Fruit fly (Drosophila melanogaster) whole organism, prepupa: ENCODE results near the gene rtp.

Source experiments
- CG10631 ChIP-seq: fragments of 200-800 bp; sonication (Bioruptor generic); optimal IDR thresholded peaks from 2 replicates; lab custom pipeline; 2016; ENCODE audit warnings: missing biosample characterization, missing genetic modification characterization
- CG10669 ChIP-seq: fragments of 200-800 bp; sonication (Bioruptor generic); optimal IDR thresholded peaks from 3 replicates; lab custom pipeline; 2018; ENCODE audit warnings: missing biosample characterization, mild to moderate bottlenecking, missing genetic modification characterization, moderate library complexity
- CG11762 ChIP-seq: fragments of 200-800 bp; sonication (Bioruptor generic); optimal IDR thresholded peaks from 3 replicates; lab custom pipeline; 2016; ENCODE audit warnings: missing biosample characterization, missing genetic modification characterization; ENCODE audit not compliant: insufficient read depth
- CG15336 ChIP-seq: fragments of 200-800 bp; sonication (Bioruptor generic); IDR thresholded peaks from 2 replicates; pipeline ENCODE4 v1.3.6; 2022; ENCODE audit warnings: missing biosample characterization, missing genetic modification characterization
- CG3032 ChIP-seq: fragments of 200-800 bp; optimal IDR thresholded peaks from 2 replicates; lab custom pipeline; 2019; ENCODE audit warnings: missing biosample characterization, mild to moderate bottlenecking, missing genetic modification characterization, moderate library complexity
- CG31627 ChIP-seq: fragments of 200-800 bp; sonication (Bioruptor generic); optimal IDR thresholded peaks from 3 replicates; lab custom pipeline; 2016; ENCODE audit warnings: missing biosample characterization, missing genetic modification characterization
- CG32006 ChIP-seq: fragments of 200-800 bp; sonication (Bioruptor generic); optimal IDR thresholded peaks from 3 replicates; lab custom pipeline; 2017; ENCODE audit warnings: missing biosample characterization, mild to moderate bottlenecking, missing genetic modification characterization
- CG4318 ChIP-seq: fragments of 200-800 bp; sonication (Bioruptor generic); optimal IDR thresholded peaks from 3 replicates; lab custom pipeline; 2017; ENCODE audit warnings: missing biosample characterization, mild to moderate bottlenecking, missing genetic modification characterization
- CG6792 ChIP-seq: fragments of 200-800 bp; sonication (Bioruptor generic); optimal IDR thresholded peaks from 3 replicates; lab custom pipeline; 2016; ENCODE audit warnings: missing biosample characterization, missing genetic modification characterization
- CG6808 ChIP-seq: fragments of 200-800 bp; sonication (Bioruptor generic); optimal IDR thresholded peaks from 3 replicates; lab custom pipeline; 2017; ENCODE audit warnings: missing biosample characterization, missing genetic modification characterization, mild to moderate bottlenecking, moderate library complexity, missing genetic modification reagents
- CG6854 ChIP-seq: fragments of 200-800 bp; sonication (Bioruptor generic); optimal IDR thresholded peaks from 2 replicates; lab custom pipeline; 2017; ENCODE audit warnings: missing biosample characterization, mild to moderate bottlenecking, missing genetic modification characterization
- CG8319 ChIP-seq: fragments of 200-800 bp; sonication (Bioruptor generic); optimal IDR thresholded peaks from 3 replicates; lab custom pipeline; 2016; ENCODE audit warnings: missing biosample characterization, missing genetic modification characterization
- Eip75B ChIP-seq: fragments of 200-800 bp; sonication (Bioruptor generic); optimal IDR thresholded peaks from 3 replicates; lab custom pipeline; 2016; ENCODE audit warnings: missing biosample characterization, missing genetic modification characterization
- Eip78C ChIP-seq: fragments of 200-800 bp; sonication (Bioruptor generic); peaks from one replicate; lab custom pipeline; 2016; ENCODE audit warnings: missing biosample characterization, missing genetic modification characterization
- Ets96B ChIP-seq: fragments of 200-800 bp; optimal IDR thresholded peaks from 2 replicates; lab custom pipeline; 2019; ENCODE audit warnings: missing biosample characterization, mild to moderate bottlenecking, missing genetic modification characterization, moderate library complexity
- Gug ChIP-seq: fragments of 200-800 bp; sonication (Bioruptor generic); IDR thresholded peaks from 2 replicates; pipeline ENCODE4 v1.3.6; 2022; ENCODE audit warnings: missing biosample characterization, missing genetic modification characterization
- Hr4 ChIP-seq: fragments of 200-800 bp; sonication (Bioruptor generic); optimal IDR thresholded peaks from 3 replicates; lab custom pipeline; 2016; ENCODE audit warnings: missing biosample characterization, missing genetic modification characterization
- Lpt ChIP-seq: fragments of 200-800 bp; sonication (Bioruptor generic); optimal IDR thresholded peaks from 3 replicates; lab custom pipeline; 2016; ENCODE audit warnings: missing biosample characterization, missing genetic modification characterization
- OdsH ChIP-seq: fragments of 200-800 bp; sonication (Bioruptor generic); optimal IDR thresholded peaks from 3 replicates; lab custom pipeline; 2016; ENCODE audit warnings: missing biosample characterization, missing genetic modification characterization
- Smox ChIP-seq: fragments of 200-800 bp; sonication (Bioruptor generic); optimal IDR thresholded peaks from 3 replicates; lab custom pipeline; 2016; ENCODE audit warnings: missing biosample characterization, missing genetic modification characterization
- Sox102F ChIP-seq: fragments of 200-800 bp; sonication (Bioruptor generic); optimal IDR thresholded peaks from 2 replicates; lab custom pipeline; 2016; ENCODE audit warnings: missing biosample characterization, mild to moderate bottlenecking, missing genetic modification characterization
- Sox14 ChIP-seq: fragments of 200-800 bp; sonication (Bioruptor generic); optimal IDR thresholded peaks from 3 replicates; lab custom pipeline; 2016; ENCODE audit warnings: missing biosample characterization, missing genetic modification characterization
- Sox15 ChIP-seq: fragments of 200-800 bp; sonication (Bioruptor generic); optimal IDR thresholded peaks from 3 replicates; lab custom pipeline; 2016; ENCODE audit warnings: missing biosample characterization, missing genetic modification characterization
- acj6 ChIP-seq: fragments of 200-800 bp; sonication (Bioruptor generic); optimal IDR thresholded peaks from 3 replicates; lab custom pipeline; 2016; ENCODE audit warnings: missing biosample characterization, missing genetic modification characterization
- cyc ChIP-seq: fragments of 200-800 bp; sonication (Bioruptor generic); optimal IDR thresholded peaks from 3 replicates; lab custom pipeline; 2016; ENCODE audit warnings: missing biosample characterization, missing genetic modification characterization
- dac ChIP-seq: fragments of 200-800 bp; sonication (Bioruptor generic); optimal IDR thresholded peaks from 2 replicates; lab custom pipeline; 2017; ENCODE audit warnings: missing biosample characterization, mild to moderate bottlenecking, missing genetic modification characterization
- dsx ChIP-seq: fragments of 200-800 bp; optimal IDR thresholded peaks from 3 replicates; lab custom pipeline; 2019; ENCODE audit warnings: missing biosample characterization, mild to moderate bottlenecking, missing genetic modification characterization, moderate library complexity; ENCODE audit not compliant: poor library complexity, severe bottlenecking
- esn ChIP-seq: fragments of 200-800 bp; sonication (Bioruptor generic); optimal IDR thresholded peaks from 2 replicates; lab custom pipeline; 2016; ENCODE audit warnings: missing biosample characterization, mild to moderate bottlenecking, missing genetic modification characterization, moderate library complexity
- fd59A ChIP-seq: fragments of 200-800 bp; sonication (Bioruptor generic); optimal IDR thresholded peaks from 2 replicates; lab custom pipeline; 2017; ENCODE audit warnings: missing biosample characterization, mild to moderate bottlenecking, missing genetic modification characterization, missing genetic modification reagents
- fkh ChIP-seq: fragments of 200-800 bp; sonication (Bioruptor generic); optimal IDR thresholded peaks from 3 replicates; lab custom pipeline; 2017; ENCODE audit warnings: missing biosample characterization, mild to moderate bottlenecking, missing genetic modification characterization, moderate library complexity
- net ChIP-seq: fragments of 200-800 bp; sonication (Bioruptor generic); optimal IDR thresholded peaks from 3 replicates; lab custom pipeline; 2016; ENCODE audit warnings: missing biosample characterization, missing genetic modification characterization
- pdm3 ChIP-seq: fragments of 200-800 bp; sonication (Bioruptor generic); optimal IDR thresholded peaks from 3 replicates; lab custom pipeline; 2016; ENCODE audit warnings: missing biosample characterization, missing genetic modification characterization
- salr ChIP-seq, 2 experiments: fragments of 200-800 bp; sonication (Bioruptor generic); optimal IDR thresholded peaks; 3 replicates each; lab custom pipeline; 2016 to 2018; ENCODE audit warnings: missing biosample characterization in 2 of 2, missing genetic modification characterization in 2 of 2, mild to moderate bottlenecking in 1 of 2
- ss ChIP-seq, 2 experiments: fragments of 200-800 bp; sonication (Bioruptor generic); optimal IDR thresholded peaks; 2 replicates in 1 of 2; 3 replicates in 1 of 2; lab custom pipeline; 2017 to 2018; ENCODE audit warnings: mild to moderate bottlenecking in 2 of 2, missing biosample characterization in 2 of 2, missing genetic modification characterization in 2 of 2, moderate library complexity in 1 of 2
- topi ChIP-seq: fragments of 200-800 bp; sonication (Bioruptor generic); optimal IDR thresholded peaks from 3 replicates; lab custom pipeline; 2016; ENCODE audit warnings: missing biosample characterization, missing genetic modification characterization
- vri ChIP-seq: fragments of 200-800 bp; sonication (Bioruptor generic); optimal IDR thresholded peaks from 3 replicates; lab custom pipeline; 2016; ENCODE audit warnings: missing biosample characterization, mild to moderate bottlenecking, missing genetic modification characterization

rtp gene

DNA sequence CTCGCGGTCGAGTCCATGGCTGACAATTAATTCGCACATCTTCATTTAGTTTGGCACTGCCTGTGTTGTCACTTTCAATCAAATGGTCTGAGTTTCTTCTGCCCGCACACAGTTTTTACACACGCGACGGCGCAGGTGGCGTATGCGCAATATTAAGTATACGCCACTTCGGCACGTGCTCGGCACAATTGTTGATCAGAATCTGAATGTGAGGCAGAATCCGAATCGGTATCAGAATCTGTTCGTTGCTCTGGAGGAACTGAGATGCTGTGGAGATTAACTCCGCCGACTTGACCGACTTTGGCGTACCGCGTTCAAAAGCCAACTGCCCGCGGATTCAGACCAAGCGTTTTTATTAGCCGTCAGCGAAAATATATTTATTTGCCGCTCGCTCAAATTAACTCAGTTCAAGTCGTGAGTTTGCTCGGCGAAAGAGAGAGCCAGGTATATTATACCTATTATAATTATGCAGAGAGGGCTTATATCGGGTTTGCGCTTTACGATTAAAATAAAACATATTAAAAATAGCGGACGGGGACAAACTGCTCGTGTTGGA lies 42.6 kb upstream of the rtp start:
- TF ChIP-seq Gug (GFP tag; lab: Robert Waterston, UW), result no peak
- TF ChIP-seq fkh (GFP tag; lab: Kevin White, UChicago), result no peak
- TF ChIP-seq, all 60 proteins: peak for 0

DNA sequence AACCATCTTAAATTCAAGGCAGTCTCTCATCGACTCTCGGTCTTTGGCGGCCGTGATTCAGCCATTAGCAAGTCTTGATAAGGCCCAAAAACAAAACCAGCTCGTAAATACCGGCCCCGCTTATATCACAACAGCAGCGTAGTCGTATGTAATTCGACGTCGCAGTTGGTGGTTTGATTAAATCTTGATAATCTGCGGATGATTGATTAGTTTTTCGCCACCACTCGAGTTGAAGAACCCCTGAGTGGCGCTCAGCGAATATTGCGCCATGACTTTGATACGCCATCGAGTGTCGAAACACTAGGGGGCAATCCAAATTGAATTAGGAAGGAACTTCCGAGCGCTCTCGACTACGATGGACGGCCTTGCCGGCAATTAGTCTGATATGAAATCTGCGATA lies 41.5 kb upstream of the rtp start:
- TF ChIP-seq vri (GFP tag; lab: Kevin White, UChicago), result peak; percentile 81
- no peak for TF ChIP-seq CG4318
- TF ChIP-seq CG10631, result no peak
- TF ChIP-seq, all 60 proteins: peak for 1

DNA sequence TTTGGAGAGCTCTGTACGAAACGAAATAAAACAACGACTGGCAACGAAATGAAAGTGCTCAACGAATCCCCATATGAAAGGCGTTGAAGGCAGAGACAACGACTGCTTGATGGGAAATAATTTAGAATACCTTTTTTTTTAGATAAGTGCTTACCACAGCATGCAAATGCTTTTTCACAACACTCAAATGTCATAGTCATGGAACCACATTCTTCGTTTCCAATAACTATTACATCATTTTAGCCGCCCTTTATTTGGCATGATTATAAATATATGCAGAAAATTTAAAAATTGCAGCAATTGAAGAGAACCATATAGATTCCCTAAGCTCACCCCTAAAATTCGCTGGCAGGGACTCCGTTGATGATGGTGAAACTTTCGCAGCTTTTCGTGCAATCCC lies 40.6 kb upstream of the rtp start, which contains the start of gene CG31538:
CG31538 (minus strand) TSS at position 101 of the 400 bp plus-strand sequence.
- no peak for TF ChIP-seq CG6854
- TF ChIP-seq Eip78C, result no peak
- no peak for TF ChIP-seq fkh (GFP tag; lab: Kevin White, UChicago)
- TF ChIP-seq CG6792 (GFP tag; lab: Kevin White, UChicago), result no peak
- TF ChIP-seq fd59A (GFP tag; lab: Kevin White, UChicago), result no peak
- TF ChIP-seq CG10669, result no peak
- no peak for TF ChIP-seq Eip75B (GFP tag; lab: Kevin White, UChicago)
- TF ChIP-seq dac (GFP tag; lab: Kevin White, UChicago), result no peak
- TF ChIP-seq Smox (GFP tag; lab: Kevin White, UChicago), result no peak
- no peak for TF ChIP-seq topi (GFP tag; lab: Kevin White, UChicago)
- no peak for TF ChIP-seq net (GFP tag; lab: Kevin White, UChicago)
- no peak for TF ChIP-seq salr (GFP tag; optimal IDR thresholded peaks at IDR 0.05; lab: Kevin White, UChicago)
- no peak for TF ChIP-seq CG11762 (GFP tag; lab: Kevin White, UChicago)

DNA sequence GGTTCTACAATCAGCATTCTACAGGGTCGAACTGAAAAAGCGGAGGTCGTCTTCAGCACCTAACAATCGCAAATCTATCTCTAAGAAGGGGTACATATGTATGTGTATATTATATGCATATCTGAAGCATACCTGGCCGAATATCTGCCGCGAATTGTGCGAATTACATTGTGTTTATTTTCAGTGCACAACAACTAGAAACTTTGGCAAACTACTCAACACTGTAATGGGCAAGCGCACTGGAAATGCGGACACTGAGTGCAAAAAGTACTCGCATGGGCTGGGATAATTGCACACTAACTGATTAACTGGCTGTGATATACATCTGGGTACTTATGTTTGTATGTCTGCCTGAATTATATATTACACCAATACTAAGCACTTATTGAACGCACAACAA lies 33.7 kb upstream of the rtp start:
- TF ChIP-seq pdm3 (GFP tag; lab: Kevin White, UChicago), result peak; percentile 44
- peak in 1 of 2 experiments; percentile 27 for TF ChIP-seq ss (GFP tag; optimal IDR thresholded peaks at IDR 0.05; lab: Kevin White, UChicago)
- TF ChIP-seq CG4318, result no peak
- TF ChIP-seq Sox15, result no peak
- peak; percentile 14 for TF ChIP-seq CG11762 (GFP tag; lab: Kevin White, UChicago)
- peak; percentile 29 for TF ChIP-seq Sox14 (GFP tag; lab: Kevin White, UChicago)
- peak; percentile 56 for TF ChIP-seq Hr4
- peak; percentile 10 for TF ChIP-seq cyc (GFP tag; lab: Kevin White, UChicago)
- peak; percentile 53 for TF ChIP-seq OdsH (GFP tag; lab: Kevin White, UChicago)
- TF ChIP-seq CG32006, result no peak
- TF ChIP-seq Ets96B (tag; lab: Kevin White, UChicago), result peak; percentile 30
- TF ChIP-seq CG6808 (GFP tag; lab: Kevin White, UChicago), result peak; percentile 48
- peak; percentile 44 for TF ChIP-seq Eip75B (GFP tag; lab: Kevin White, UChicago)
- peak; percentile 27 for TF ChIP-seq CG3032
- no peak for TF ChIP-seq fd59A (GFP tag; lab: Kevin White, UChicago)
- peak; percentile 6 for TF ChIP-seq CG8319 (GFP tag; lab: Kevin White, UChicago)
- peak; percentile 30 for TF ChIP-seq CG6792 (GFP tag; lab: Kevin White, UChicago)
- peak; percentile 27 for TF ChIP-seq Lpt
- peak; percentile 54 for TF ChIP-seq dsx (GFP tag; lab: Kevin White, UChicago)
- peak; percentile 17 for TF ChIP-seq CG10631
- TF ChIP-seq acj6, result no peak
- TF ChIP-seq Eip78C, result peak; percentile 77
- TF ChIP-seq CG31627 (GFP tag; lab: Kevin White, UChicago), result peak; percentile 8
- TF ChIP-seq esn (GFP tag; lab: Kevin White, UChicago), result peak; percentile 24
- no peak for TF ChIP-seq Sox102F
- peak; percentile 45; the same call in 1 of the 2 replicates for TF ChIP-seq CG15336 (GFP tag; lab: Robert Waterston, UW)
- TF ChIP-seq salr (GFP tag; optimal IDR thresholded peaks at IDR 0.05; lab: Kevin White, UChicago), result peak in 1 of 2 experiments; percentile 19
- TF ChIP-seq, all 60 proteins: peak for 21
